Fruit fly (Drosophila melanogaster) S2 (cell line): Measurements from ENCODE around the gene Rbsn-5.

Source experiments
- CG8478 ChIP-seq: fragments of >200 bp; optimal IDR thresholded peaks from 2 replicates; lab custom pipeline; 2018
- CTCF ChIP-seq, 2 experiments: fragments of >200 bp; optimal IDR thresholded peaks; 2 replicates each; lab custom pipeline; 2018

- TF ChIP-seq CG8478 (lab: Kevin White, UChicago) (no peak), CTCF (optimal IDR thresholded peaks at IDR 0.05; lab: Kevin White, UChicago) (peak; percentile 47 to 51)
Measured at dm6 chr2L:8210468-8210867, 50.8 kb downstream of the Rbsn-5 start.
